Fruit fly (Drosophila melanogaster): ENCODE results near the gene Ocho.

Gene Ocho

dm6 chr3L:14961027-14961426, 13.6 kb upstream of the Ocho start (continued):
- TF ChIP-seq CG12155 (GFP tag; optimal IDR thresholded peaks at IDR 0.05) (no peak), gem (tag; optimal IDR thresholded peaks at IDR 0.05) (peak; percentile 79), sens (GFP tag) (peak; percentile 54), zf30C (GFP tag; optimal IDR thresholded peaks at IDR 0.05) (peak; percentile 78), nmo (GFP tag; optimal IDR thresholded peaks at IDR 0.05) (peak; percentile 54), Spps (tag; optimal IDR thresholded peaks at IDR 0.05) (peak; percentile 14), CG12391 (tag; optimal IDR thresholded peaks at IDR 0.05) (peak; percentile 55), wdn (GFP tag; IDR thresholded peaks at IDR 0.05) (no peak), CG2712 (tag; optimal IDR thresholded peaks at IDR 0.05) (peak; percentile 83), CG30020 (tag; optimal IDR thresholded peaks at IDR 0.05) (peak; percentile 0), CG10274 (GFP tag; optimal IDR thresholded peaks at IDR 0.05) (no peak), Chrac-16 (GFP tag; optimal IDR thresholded peaks at IDR 0.05) (peak; percentile 30), D19A (tag; optimal IDR thresholded peaks at IDR 0.05) (peak; percentile 52), CoRest (tag; optimal IDR thresholded peaks at IDR 0.05) (peak; percentile 35), Nf-YB (GFP tag; optimal IDR thresholded peaks at IDR 0.05) (peak; percentile 41), E2f2 (GFP tag; IDR thresholded peaks at IDR 0.05) (no peak), CG4424 (GFP tag; optimal IDR thresholded peaks at IDR 0.05) (peak; percentile 41), CG10209 (GFP tag; optimal IDR thresholded peaks at IDR 0.05) (peak; percentile 45), lola (GFP tag; optimal IDR thresholded peaks at IDR 0.05) (peak in 1 of 3 experiments; percentile 89), grn (GFP tag; optimal IDR thresholded peaks at IDR 0.05) (no peak), CG3847 (GFP tag; IDR thresholded peaks at IDR 0.05) (no peak), CG15696 (tag; optimal IDR thresholded peaks at IDR 0.05) (peak; percentile 89), zen (tag; optimal IDR thresholded peaks at IDR 0.05) (peak; percentile 82), CG7839 (tag; optimal IDR thresholded peaks at IDR 0.05) (peak; percentile 39), CG10267 (tag; optimal IDR thresholded peaks at IDR 0.05) (peak; percentile 70), Atf3 (GFP tag; optimal IDR thresholded peaks at IDR 0.05) (no peak), Ssrp (tag; optimal IDR thresholded peaks at IDR 0.05) (peak; percentile 46), CG11695 (GFP tag; IDR thresholded peaks at IDR 0.05) (peak; percentile 45; the same call in 1 of the 3 replicates), CG17328 (GFP tag; IDR thresholded peaks at IDR 0.05) (0 out of 2 replicates have a peak, but pooled peaks have one; percentile 47), CG14860 (GFP tag; IDR thresholded peaks at IDR 0.05; ENCODE audit: partially characterized antibody) (no peak), CG33557 (GFP tag; optimal IDR thresholded peaks at IDR 0.05) (peak; percentile 61), fd102C (GFP tag; optimal IDR thresholded peaks at IDR 0.05) (peak; percentile 62), gsb-n (tag; optimal IDR thresholded peaks at IDR 0.05) (peak; percentile 68), Ptx1 (GFP tag; IDR thresholded peaks at IDR 0.05) (no peak), CG9727 (GFP tag; optimal IDR thresholded peaks at IDR 0.05) (peak; percentile 85), grau (tag; optimal IDR thresholded peaks at IDR 0.05) (peak; percentile 12), CG1602 (GFP tag; optimal IDR thresholded peaks at IDR 0.05) (peak; percentile 29), CG17361 (GFP tag; IDR thresholded peaks at IDR 0.05) (peak; percentile 87), CG7271 (tag; optimal IDR thresholded peaks at IDR 0.05) (peak; percentile 91), CG14710 (tag; optimal IDR thresholded peaks at IDR 0.05) (peak; percentile 77), CG8924 (tag; optimal IDR thresholded peaks at IDR 0.05) (peak; percentile 49), nerfin-1 (tag; optimal IDR thresholded peaks at IDR 0.05) (no peak), CG31441 (GFP tag; IDR thresholded peaks at IDR 0.05) (peak; percentile 65), CG6254 (GFP tag; optimal IDR thresholded peaks at IDR 0.05) (peak; percentile 6), phol (tag; optimal IDR thresholded peaks at IDR 0.05) (peak; percentile 65), bsh (GFP tag; optimal IDR thresholded peaks at IDR 0.05) (peak in 1 of 2 experiments; percentile 10)
